Worm (Caenorhabditis elegans) whole organism, L2 larva: ENCODE measurements around the gene C40H1.7.

Experiments
- ama-1 ChIP-seq: fragments of 150-350 bp; optimal IDR thresholded peaks from 2 replicates; lab custom pipeline; 2018; ENCODE audit warnings: inconsistent platforms
- ceh-82 ChIP-seq: fragments of 150-350 bp; optimal IDR thresholded peaks from 2 replicates; lab custom pipeline; 2014; ENCODE audit warnings: missing biosample characterization, missing genetic modification characterization
- egl-27 ChIP-seq: sonication (generic microtip); optimal IDR thresholded peaks from 3 replicates; lab custom pipeline; 2017; ENCODE audit warnings: missing biosample characterization, missing genetic modification reagents, missing genetic modification characterization
- lin-39 ChIP-seq: fragments of 150-350 bp; optimal IDR thresholded peaks from 2 replicates; lab custom pipeline; 2014; ENCODE audit warnings: missing biosample characterization, missing genetic modification reagents, missing genetic modification characterization
- nhr-10 ChIP-seq: sonication (generic microtip); optimal IDR thresholded peaks from 2 replicates; lab custom pipeline; 2017; ENCODE audit warnings: missing biosample characterization, missing genetic modification characterization
- nhr-77 ChIP-seq: fragments of 150-350 bp; optimal IDR thresholded peaks from 2 replicates; lab custom pipeline; 2014; ENCODE audit warnings: missing biosample characterization, missing genetic modification characterization
- snpc-4 ChIP-seq: fragments of 150-350 bp; optimal IDR thresholded peaks from 2 replicates; lab custom pipeline; 2014; ENCODE audit warnings: missing biosample characterization, missing genetic modification characterization
- unc-62 ChIP-seq: fragments of 150-350 bp; optimal IDR thresholded peaks from 2 replicates; lab custom pipeline; 2014; ENCODE audit warnings: missing biosample characterization, missing genetic modification reagents, missing genetic modification characterization
- ztf-11 ChIP-seq: sonication (generic microtip); optimal IDR thresholded peaks from 2 replicates; lab custom pipeline; 2017; ENCODE audit warnings: missing biosample characterization, missing genetic modification characterization

DNA sequence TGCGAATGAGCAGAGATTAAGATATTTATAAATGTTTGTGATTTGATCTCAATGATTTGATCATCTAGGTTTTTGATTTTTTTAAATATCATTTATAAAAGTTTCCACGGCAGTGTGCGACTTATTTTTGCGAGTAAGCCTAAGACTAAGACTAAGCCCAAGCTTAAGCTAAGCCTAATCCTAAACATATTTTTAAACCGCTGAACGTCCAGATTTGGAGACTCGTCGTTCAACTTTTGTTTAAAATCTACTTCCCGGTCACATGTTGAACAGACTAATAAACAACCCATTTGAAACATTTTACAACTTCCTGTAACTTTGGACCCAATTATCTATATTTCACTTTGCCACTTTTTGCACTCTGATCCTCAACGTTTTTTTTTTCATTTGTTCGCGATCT is 34.2 kb downstream of the C40H1.7 start, which contains the start of gene K04H4.5:
- TF ChIP-seq nhr-10 (tag; lab: Kevin White, UChicago) (no peak), ama-1 (lab: Kevin White, UChicago) (no peak), nhr-77 (tag; lab: Kevin White, UChicago) (no peak), snpc-4 (tag; lab: Kevin White, UChicago) (no peak), lin-39 (no peak), unc-62 (GFP tag; lab: Kevin White, UChicago) (no peak), egl-27 (no peak), ceh-82 (tag; lab: Kevin White, UChicago) (no peak), ztf-11 (tag; lab: Kevin White, UChicago) (no peak)
